Fruit fly (Drosophila melanogaster) whole organism, embryonic: ENCODE data around the gene ZnT35C.

Experiments
- ATbp ChIP-seq: fragments of 200-800 bp; sonication (Bioruptor generic); optimal IDR thresholded peaks from 2 replicates; lab custom pipeline; 2017; ENCODE audit warnings: missing biosample characterization, mild to moderate bottlenecking, missing genetic modification characterization, missing genetic modification reagents
- Aef1 ChIP-seq: fragments of 200-800 bp; sonication (Bioruptor generic); IDR thresholded peaks from 3 replicates; pipeline ENCODE4 v1.3.6; 2022; ENCODE audit warnings: missing biosample characterization, missing genetic modification characterization
- Bdp1 ChIP-seq: fragments of 200-800 bp; sonication (Bioruptor generic); optimal IDR thresholded peaks from 3 replicates; lab custom pipeline; 2016; ENCODE audit warnings: missing biosample characterization, missing genetic modification characterization
- CG10209 ChIP-seq: fragments of 200-800 bp; sonication (Bioruptor generic); optimal IDR thresholded peaks from 3 replicates; lab custom pipeline; 2017; ENCODE audit warnings: missing biosample characterization, mild to moderate bottlenecking, missing genetic modification characterization, missing genetic modification reagents
- CG12299 ChIP-seq: fragments of 200-800 bp; sonication (Bioruptor generic); optimal IDR thresholded peaks from 2 replicates; lab custom pipeline; 2018; ENCODE audit warnings: missing biosample characterization, mild to moderate bottlenecking, missing genetic modification characterization
- CG1233 ChIP-seq: fragments of 200-800 bp; sonication (Bioruptor generic); optimal IDR thresholded peaks from 4 replicates; lab custom pipeline; 2018; ENCODE audit warnings: missing biosample characterization, mild to moderate bottlenecking, missing genetic modification characterization
- CG13894 ChIP-seq: fragments of 200-800 bp; sonication (Bioruptor generic); optimal IDR thresholded peaks from 3 replicates; lab custom pipeline; 2018; ENCODE audit warnings: missing biosample characterization, mild to moderate bottlenecking, missing genetic modification characterization, moderate library complexity
- CG14667 ChIP-seq: fragments of 200-800 bp; sonication (Bioruptor generic); IDR thresholded peaks from 2 replicates; pipeline ENCODE4 v1.3.6; 2022; ENCODE audit warnings: missing biosample characterization, missing genetic modification characterization
- CG16863 ChIP-seq: fragments of 200-800 bp; sonication (Bioruptor generic); optimal IDR thresholded peaks from 3 replicates; lab custom pipeline; 2016; ENCODE audit warnings: missing biosample characterization, missing genetic modification characterization
- CG17802 ChIP-seq: fragments of 200-800 bp; sonication (Bioruptor generic); optimal IDR thresholded peaks from 2 replicates; lab custom pipeline; 2018; ENCODE audit warnings: missing biosample characterization, mild to moderate bottlenecking, missing genetic modification characterization, moderate library complexity
- CG17829 ChIP-seq: fragments of 200-800 bp; optimal IDR thresholded peaks from 2 replicates; lab custom pipeline; 2019; ENCODE audit warnings: missing biosample characterization, mild to moderate bottlenecking, missing genetic modification characterization, moderate library complexity
- CG18262 ChIP-seq: fragments of 200-800 bp; optimal IDR thresholded peaks from 3 replicates; lab custom pipeline; 2019; ENCODE audit warnings: missing biosample characterization, mild to moderate bottlenecking, missing genetic modification characterization, moderate library complexity
- CG33557 ChIP-seq: fragments of 200-800 bp; sonication (Bioruptor generic); optimal IDR thresholded peaks from 2 replicates; lab custom pipeline; 2019; ENCODE audit warnings: missing biosample characterization, mild to moderate bottlenecking, missing genetic modification characterization, moderate library complexity
- CG34422 ChIP-seq: fragments of 200-800 bp; sonication (Bioruptor generic); IDR thresholded peaks from 3 replicates; pipeline ENCODE4 v1.3.6; 2022; ENCODE audit warnings: missing biosample characterization, missing genetic modification characterization
- CG3838 ChIP-seq: fragments of 200-800 bp; sonication (Bioruptor generic); optimal IDR thresholded peaks from 3 replicates; lab custom pipeline; 2016; ENCODE audit warnings: missing biosample characterization, missing genetic modification characterization
- CG7839 ChIP-seq: fragments of 200-800 bp; sonication (Bioruptor generic); optimal IDR thresholded peaks from 3 replicates; lab custom pipeline; 2018; ENCODE audit warnings: missing biosample characterization, mild to moderate bottlenecking, missing genetic modification characterization, moderate library complexity
- CG7928 ChIP-seq: fragments of 200-800 bp; sonication (Bioruptor generic); optimal IDR thresholded peaks from 2 replicates; lab custom pipeline; 2017; ENCODE audit warnings: missing biosample characterization, mild to moderate bottlenecking, missing genetic modification characterization
- CG8089 ChIP-seq: fragments of 200-800 bp; sonication (Bioruptor generic); optimal IDR thresholded peaks from 3 replicates; lab custom pipeline; 2016; ENCODE audit warnings: missing biosample characterization, missing genetic modification characterization
- CG9817 ChIP-seq: fragments of 200-800 bp; sonication (Bioruptor generic); optimal IDR thresholded peaks from 2 replicates; lab custom pipeline; 2018; ENCODE audit warnings: missing biosample characterization, mild to moderate bottlenecking, missing genetic modification characterization, moderate library complexity
- CTCF ChIP-seq: fragments of 200-800 bp; sonication (Bioruptor generic); optimal IDR thresholded peaks from 2 replicates; lab custom pipeline; 2017; ENCODE audit warnings: missing biosample characterization, mild to moderate bottlenecking, missing genetic modification characterization, moderate library complexity
- CkIIα-i1 ChIP-seq: fragments of 200-800 bp; sonication (Bioruptor generic); IDR thresholded peaks from 2 replicates; pipeline ENCODE4 v1.3.6; 2022; ENCODE audit warnings: missing biosample characterization, missing genetic modification characterization
- D ChIP-seq, 2 experiments: fragments of 200-800 bp in 1 of 2; fragments of >200 bp in 1 of 2; sonication (Bioruptor generic) in 1 of 2; optimal IDR thresholded peaks; 2 replicates in 1 of 2; 3 replicates in 1 of 2; lab custom pipeline; 2017; ENCODE audit warnings: mild to moderate bottlenecking in 1 of 2, missing biosample characterization in 1 of 2, missing genetic modification characterization in 1 of 2, missing genetic modification reagents in 1 of 2
- Dip3 ChIP-seq: fragments of 200-800 bp; sonication (Bioruptor generic); optimal IDR thresholded peaks from 3 replicates; lab custom pipeline; 2016; ENCODE audit warnings: missing biosample characterization, missing genetic modification characterization
- Dll ChIP-seq: fragments of 200-800 bp; sonication (Bioruptor generic); IDR thresholded peaks from 4 replicates; pipeline ENCODE4 v1.3.6; 2022; ENCODE audit warnings: missing biosample characterization, missing genetic modification characterization; ENCODE audit not compliant: partially characterized antibody
- Doc2 ChIP-seq: fragments of 200-800 bp; sonication (Bioruptor generic); IDR thresholded peaks from 2 replicates; pipeline ENCODE4 v1.3.6; 2022; ENCODE audit warnings: missing biosample characterization, missing genetic modification characterization
- Fer2 ChIP-seq: fragments of 200-800 bp; sonication (Bioruptor generic); optimal IDR thresholded peaks from 2 replicates; lab custom pipeline; 2018; ENCODE audit warnings: missing biosample characterization, mild to moderate bottlenecking, missing genetic modification characterization, moderate library complexity
- Lim3 ChIP-seq: fragments of 200-800 bp; sonication (Bioruptor generic); IDR thresholded peaks from 2 replicates; pipeline ENCODE4 v1.3.6; 2022; ENCODE audit warnings: missing biosample characterization, missing genetic modification characterization
- Sry-δ ChIP-seq: fragments of 200-800 bp; sonication (Bioruptor generic); optimal IDR thresholded peaks from 2 replicates; lab custom pipeline; 2016; ENCODE audit warnings: missing biosample characterization, missing genetic modification characterization
- TFAM ChIP-seq: fragments of 200-800 bp; sonication (Bioruptor generic); optimal IDR thresholded peaks from 2 replicates; lab custom pipeline; 2017; ENCODE audit warnings: missing biosample characterization, missing genetic modification characterization, inconsistent platforms
- bbx ChIP-seq: fragments of 200-800 bp; sonication (Bioruptor generic); IDR thresholded peaks from 2 replicates; pipeline ENCODE4 v1.3.6; 2022; ENCODE audit warnings: missing biosample characterization, missing genetic modification characterization; ENCODE audit not compliant: partially characterized antibody
- bcd ChIP-seq: fragments of 200-800 bp; sonication (Bioruptor generic); optimal IDR thresholded peaks from 2 replicates; lab custom pipeline; 2017; ENCODE audit warnings: missing biosample characterization, mild to moderate bottlenecking, missing genetic modification characterization
- corto ChIP-seq: fragments of 200-800 bp; sonication (Bioruptor generic); optimal IDR thresholded peaks from 2 replicates; lab custom pipeline; 2016; ENCODE audit warnings: missing biosample characterization, mild to moderate bottlenecking, missing genetic modification characterization, moderate library complexity
- crc ChIP-seq: fragments of 200-800 bp; sonication (Bioruptor generic); optimal IDR thresholded peaks from 2 replicates; lab custom pipeline; 2016; ENCODE audit warnings: missing biosample characterization, missing genetic modification characterization
- da ChIP-seq: fragments of 200-800 bp; sonication (Bioruptor generic); optimal IDR thresholded peaks from 2 replicates; lab custom pipeline; 2016; ENCODE audit warnings: missing biosample characterization, missing genetic modification characterization
- dimm ChIP-seq: fragments of 200-800 bp; sonication (Bioruptor generic); IDR thresholded peaks from 2 replicates; pipeline ENCODE4 v1.3.6; 2022; ENCODE audit warnings: missing biosample characterization, missing genetic modification characterization
- ems ChIP-seq: fragments of 200-800 bp; sonication (Bioruptor generic); optimal IDR thresholded peaks from 3 replicates; lab custom pipeline; 2016; ENCODE audit warnings: missing biosample characterization, missing genetic modification characterization
- exex ChIP-seq: fragments of 200-800 bp; sonication (Bioruptor generic); optimal IDR thresholded peaks from 4 replicates; lab custom pipeline; 2018; ENCODE audit warnings: missing biosample characterization, mild to moderate bottlenecking, missing genetic modification characterization, moderate library complexity
- fu2 ChIP-seq: fragments of 200-800 bp; sonication (Bioruptor generic); optimal IDR thresholded peaks from 2 replicates; lab custom pipeline; 2016; ENCODE audit warnings: missing biosample characterization, missing genetic modification characterization
- lmd ChIP-seq: fragments of 200-800 bp; sonication (Bioruptor generic); IDR thresholded peaks from 2 replicates; pipeline ENCODE4 v1.3.6; 2022; ENCODE audit warnings: missing biosample characterization, missing genetic modification characterization
- lola ChIP-seq, 3 experiments: fragments of >200 bp in 2 of 3; fragments of 200-800 bp in 1 of 3; sonication (Bioruptor generic) in 1 of 3; optimal IDR thresholded peaks; 2 replicates each; lab custom pipeline; 2017 to 2019; ENCODE audit warnings: missing biosample characterization in 3 of 3, missing genetic modification characterization in 3 of 3, mild to moderate bottlenecking in 1 of 3, moderate library complexity in 1 of 3
- maf-S ChIP-seq: fragments of 200-800 bp; sonication (Bioruptor generic); optimal IDR thresholded peaks from 2 replicates; lab custom pipeline; 2016; ENCODE audit warnings: missing biosample characterization, missing genetic modification characterization
- pan ChIP-seq, 4 experiments: fragments of >200 bp in 3 of 4; fragments of 200-800 bp in 1 of 4; sonication (Bioruptor generic) in 1 of 4; optimal IDR thresholded peaks in 3 of 4; IDR thresholded peaks in 1 of 4; 2 replicates each; pipeline versions ENCODE4 v1.3.6 to Lab custom; 2017 to 2022; ENCODE audit warnings: missing biosample characterization in 2 of 4, missing genetic modification characterization in 2 of 4, mixed read lengths in 1 of 4
- pnt ChIP-seq: fragments of 200-800 bp; sonication (Bioruptor generic); optimal IDR thresholded peaks from 3 replicates; lab custom pipeline; 2016; ENCODE audit warnings: missing biosample characterization, missing genetic modification characterization
- pros ChIP-seq: fragments of 200-800 bp; sonication (Bioruptor generic); optimal IDR thresholded peaks from 3 replicates; lab custom pipeline; 2019; ENCODE audit warnings: missing biosample characterization, mild to moderate bottlenecking, missing genetic modification characterization, moderate library complexity
- rib ChIP-seq: fragments of 200-800 bp; sonication (Bioruptor generic); IDR thresholded peaks from 2 replicates; pipeline ENCODE4 v1.3.6; 2022; ENCODE audit warnings: missing biosample characterization, missing genetic modification characterization
- seq ChIP-seq: fragments of 200-800 bp; sonication (Bioruptor generic); IDR thresholded peaks from 2 replicates; pipeline ENCODE4 v1.3.6; 2022; ENCODE audit warnings: missing biosample characterization, missing genetic modification characterization
- sisA ChIP-seq: fragments of 200-800 bp; sonication (Bioruptor generic); IDR thresholded peaks from 2 replicates; pipeline ENCODE4 v1.3.6; 2022; ENCODE audit warnings: missing biosample characterization, missing genetic modification characterization
- slou ChIP-seq: fragments of 200-800 bp; sonication (Bioruptor generic); optimal IDR thresholded peaks from 3 replicates; lab custom pipeline; 2016; ENCODE audit warnings: missing biosample characterization, missing genetic modification characterization
- usp ChIP-seq: fragments of >200 bp; optimal IDR thresholded peaks from 2 replicates; lab custom pipeline; 2017; ENCODE audit warnings: missing biosample characterization, missing genetic modification characterization
- zfh1 ChIP-seq: fragments of 200-800 bp; sonication (Bioruptor generic); IDR thresholded peaks from 3 replicates; pipeline ENCODE4 v1.3.6; 2022; ENCODE audit warnings: missing biosample characterization, missing genetic modification characterization

The ZnT35C gene

dm6 chr2L:15264483-15264987 lies 17.0 kb upstream of the ZnT35C start, which contains the start of gene yuri (continued):
- no peak for TF ChIP-seq maf-S (GFP tag; lab: Kevin White, UChicago)
- TF ChIP-seq lola (GFP tag; optimal IDR thresholded peaks at IDR 0.05; lab: Kevin White, UChicago) = no peak
- TF ChIP-seq D (optimal IDR thresholded peaks at IDR 0.05; lab: Kevin White, UChicago) = no peak
- no peak for TF ChIP-seq D (GFP tag; optimal IDR thresholded peaks at IDR 0.05; lab: Kevin White, UChicago)
- no peak for TF ChIP-seq CG16863
- TF ChIP-seq CG13894 (tag; lab: Kevin White, UChicago) = no peak
- no peak for TF ChIP-seq Doc2 (GFP tag; lab: Robert Waterston, UW)
- no peak for TF ChIP-seq Sry-δ
- no peak for TF ChIP-seq CG7839 (tag; lab: Kevin White, UChicago)
- TF ChIP-seq Bdp1 (GFP tag; lab: Kevin White, UChicago) = no peak
- TF ChIP-seq Aef1 (GFP tag; lab: Robert Waterston, UW) = peak; percentile 53; the same call in 2 of the 3 replicates
- TF ChIP-seq crc (GFP tag; lab: Kevin White, UChicago) = no peak
- TF ChIP-seq CG3838 = no peak
- no peak for TF ChIP-seq CG14667 (GFP tag; lab: Robert Waterston, UW)
- TF ChIP-seq Lim3 (GFP tag; lab: Robert Waterston, UW) = no peak
- no peak for TF ChIP-seq Fer2 (tag; lab: Kevin White, UChicago)
- no peak for TF ChIP-seq CG17802 (tag; lab: Kevin White, UChicago)
- TF ChIP-seq exex (tag; lab: Kevin White, UChicago) = peak; percentile 30
- TF ChIP-seq lmd (GFP tag; lab: Robert Waterston, UW) = no peak
- TF ChIP-seq bbx (GFP tag; lab: Robert Waterston, UW) = peak; percentile 72
- TF ChIP-seq dimm (GFP tag; lab: Robert Waterston, UW) = no peak
- TF ChIP-seq ATbp (GFP tag; lab: Kevin White, UChicago) = peak; percentile 45
- 0 out of 3 replicates have a peak, but pooled peaks have one; percentile 28 for TF ChIP-seq zfh1 (GFP tag; lab: Robert Waterston, UW)
- no peak for TF ChIP-seq bcd (GFP tag; lab: Kevin White, UChicago)
- TF ChIP-seq CG10209 (GFP tag; lab: Kevin White, UChicago) = no peak
- no peak for TF ChIP-seq pnt (GFP tag; lab: Kevin White, UChicago)
- TF ChIP-seq CG33557 = peak; percentile 31
- peak; percentile 4 for TF ChIP-seq CG18262
- no peak for TF ChIP-seq CTCF
- no peak for TF ChIP-seq corto (GFP tag; lab: Kevin White, UChicago)
- peak; percentile 44 for TF ChIP-seq CG17829 (tag; lab: Kevin White, UChicago)
- peak; percentile 38 for TF ChIP-seq CG1233 (GFP tag; lab: Kevin White, UChicago)
- no peak for TF ChIP-seq TFAM
- no peak for TF ChIP-seq CkIIα-i1 (GFP tag; lab: Robert Waterston, UW)
- no peak for TF ChIP-seq pros (GFP tag; lab: Kevin White, UChicago)
- TF ChIP-seq usp = no peak
- TF ChIP-seq Dll (GFP tag; lab: Robert Waterston, UW) = peak; percentile 57; the same call in 2 of the 4 replicates
- no peak for TF ChIP-seq sisA
- peak; percentile 60; the same call in 1 of the 2 replicates for TF ChIP-seq seq (GFP tag; lab: Robert Waterston, UW)
- TF ChIP-seq Dip3 (GFP tag; lab: Kevin White, UChicago) = no peak
- TF ChIP-seq CG7928 (GFP tag; lab: Kevin White, UChicago) = peak; percentile 27
- TF ChIP-seq ems (GFP tag; lab: Kevin White, UChicago) = peak; percentile 4
- TF ChIP-seq pan (optimal IDR thresholded peaks at IDR 0.05; lab: Kevin White, UChicago) = no peak
- peak in 1 of 2 experiments; percentile 42 for TF ChIP-seq pan (GFP tag; optimal IDR thresholded peaks at IDR 0.05 in 1 of 2, IDR thresholded peaks at IDR 0.05 in 1 of 2)
- no peak for TF ChIP-seq da
- no peak for TF ChIP-seq fu2
- no peak for TF ChIP-seq CG9817
- TF ChIP-seq rib (GFP tag; lab: Robert Waterston, UW) = peak; percentile 67
- no peak for TF ChIP-seq CG8089 (GFP tag; lab: Kevin White, UChicago)
- no peak for TF ChIP-seq CG12299 (tag; lab: Kevin White, UChicago)
- TF ChIP-seq slou (GFP tag; lab: Kevin White, UChicago) = no peak
- TF ChIP-seq CG34422 (GFP tag; lab: Robert Waterston, UW) = peak; percentile 73; the same call in 1 of the 3 replicates
